Fruit fly (Drosophila melanogaster) whole organism, embryonic: ENCODE measurements around the gene Orp8.
A peak's percentile ranks its signal among the peaks of the same experiment; 100 is the strongest.

Experiments
- ATbp ChIP-seq: fragments of 200-800 bp; sonication (Bioruptor generic); optimal IDR thresholded peaks from 2 replicates; lab custom pipeline; 2017; ENCODE audit warnings: missing biosample characterization, mild to moderate bottlenecking, missing genetic modification characterization, missing genetic modification reagents
- Aef1 ChIP-seq: fragments of 200-800 bp; sonication (Bioruptor generic); IDR thresholded peaks from 3 replicates; pipeline ENCODE4 v1.3.6; 2022; ENCODE audit warnings: missing biosample characterization, missing genetic modification characterization
- CG10209 ChIP-seq: fragments of 200-800 bp; sonication (Bioruptor generic); optimal IDR thresholded peaks from 3 replicates; lab custom pipeline; 2017; ENCODE audit warnings: missing biosample characterization, mild to moderate bottlenecking, missing genetic modification characterization, missing genetic modification reagents
- CG11723 ChIP-seq: fragments of 200-800 bp; sonication (Bioruptor generic); optimal IDR thresholded peaks from 2 replicates; lab custom pipeline; 2017; ENCODE audit warnings: missing biosample characterization, mild to moderate bottlenecking, missing genetic modification characterization
- CG12071 ChIP-seq: fragments of 200-800 bp; sonication (Bioruptor generic); optimal IDR thresholded peaks from 3 replicates; lab custom pipeline; 2018; ENCODE audit warnings: missing biosample characterization, mild to moderate bottlenecking, missing genetic modification characterization
- CG17361 ChIP-seq: fragments of 200-800 bp; sonication (Bioruptor generic); IDR thresholded peaks from 3 replicates; pipeline ENCODE4 v1.3.6; 2022; ENCODE audit warnings: missing biosample characterization, missing genetic modification characterization
- CG17829 ChIP-seq: fragments of 200-800 bp; optimal IDR thresholded peaks from 2 replicates; lab custom pipeline; 2019; ENCODE audit warnings: missing biosample characterization, mild to moderate bottlenecking, missing genetic modification characterization, moderate library complexity
- CG18764 ChIP-seq: fragments of 200-800 bp; sonication (Bioruptor generic); optimal IDR thresholded peaks from 3 replicates; lab custom pipeline; 2016; ENCODE audit warnings: missing biosample characterization, missing genetic modification characterization
- CG2678 ChIP-seq: fragments of 200-800 bp; sonication (Bioruptor generic); optimal IDR thresholded peaks from 3 replicates; lab custom pipeline; 2019; ENCODE audit warnings: missing biosample characterization, mild to moderate bottlenecking, missing genetic modification characterization, moderate library complexity
- CG30431 ChIP-seq: fragments of 200-800 bp; sonication (Bioruptor generic); optimal IDR thresholded peaks from 2 replicates; lab custom pipeline; 2017; ENCODE audit warnings: missing biosample characterization, missing genetic modification characterization
- CG32532 ChIP-seq: fragments of 200-800 bp; sonication (Bioruptor generic); IDR thresholded peaks from 2 replicates; pipeline ENCODE4 v1.3.6; 2022; ENCODE audit warnings: missing biosample characterization, missing genetic modification characterization
- CG4328 ChIP-seq: fragments of 200-800 bp; sonication (Bioruptor generic); optimal IDR thresholded peaks from 3 replicates; lab custom pipeline; 2017; ENCODE audit warnings: missing biosample characterization, missing genetic modification reagents, missing genetic modification characterization
- CG4404 ChIP-seq: fragments of 200-800 bp; sonication (Bioruptor generic); IDR thresholded peaks from 2 replicates; pipeline ENCODE4 v1.3.6; 2022; ENCODE audit warnings: missing biosample characterization, missing genetic modification characterization
- CG5180 ChIP-seq: fragments of 200-800 bp; sonication (Bioruptor generic); optimal IDR thresholded peaks from 3 replicates; lab custom pipeline; 2017; ENCODE audit warnings: missing biosample characterization, missing genetic modification characterization, mild to moderate bottlenecking, moderate library complexity, missing genetic modification reagents
- CG5953 ChIP-seq: fragments of 200-800 bp; sonication (Bioruptor generic); IDR thresholded peaks from 2 replicates; pipeline ENCODE4 v1.3.6; 2022; ENCODE audit warnings: missing biosample characterization, missing genetic modification characterization
- CG6654 ChIP-seq: fragments of 200-800 bp; sonication (Bioruptor generic); optimal IDR thresholded peaks from 2 replicates; lab custom pipeline; 2017; ENCODE audit warnings: missing biosample characterization, mild to moderate bottlenecking, missing genetic modification characterization
- CG6689 ChIP-seq: fragments of 200-800 bp; sonication (Bioruptor generic); IDR thresholded peaks from 2 replicates; pipeline ENCODE4 v1.3.6; 2022; ENCODE audit warnings: missing biosample characterization, missing genetic modification characterization
- CG6791 ChIP-seq: fragments of 200-800 bp; sonication (Bioruptor generic); IDR thresholded peaks from 3 replicates; pipeline ENCODE4 v1.3.6; 2022; ENCODE audit warnings: missing biosample characterization, missing genetic modification characterization; ENCODE audit not compliant: partially characterized antibody
- CG6854 ChIP-seq: fragments of 200-800 bp; sonication (Bioruptor generic); optimal IDR thresholded peaks from 3 replicates; lab custom pipeline; 2017; ENCODE audit warnings: missing biosample characterization, mild to moderate bottlenecking, missing genetic modification characterization
- CG9817 ChIP-seq: fragments of 200-800 bp; sonication (Bioruptor generic); optimal IDR thresholded peaks from 2 replicates; lab custom pipeline; 2018; ENCODE audit warnings: missing biosample characterization, mild to moderate bottlenecking, missing genetic modification characterization, moderate library complexity
- Dref ChIP-seq: fragments of 200-800 bp; sonication (Bioruptor generic); IDR thresholded peaks from 2 replicates; pipeline ENCODE4 v1.3.6; 2022; ENCODE audit warnings: missing biosample characterization, missing genetic modification characterization
- H15 ChIP-seq: fragments of 200-800 bp; sonication (Bioruptor generic); IDR thresholded peaks from 3 replicates; pipeline ENCODE4 v1.3.6; 2022; ENCODE audit warnings: missing biosample characterization, missing genetic modification characterization
- HLH54F ChIP-seq: fragments of 200-800 bp; sonication (Bioruptor generic); optimal IDR thresholded peaks from 3 replicates; lab custom pipeline; 2016; ENCODE audit warnings: missing biosample characterization, missing genetic modification characterization
- HmgD ChIP-seq: fragments of 200-800 bp; sonication (Bioruptor generic); optimal IDR thresholded peaks from 3 replicates; lab custom pipeline; 2016; ENCODE audit warnings: missing biosample characterization, missing genetic modification characterization
- Hmr ChIP-seq: fragments of 200-800 bp; sonication (Bioruptor generic); optimal IDR thresholded peaks from 3 replicates; lab custom pipeline; 2017; ENCODE audit warnings: mild to moderate bottlenecking, missing biosample characterization, missing genetic modification reagents, missing genetic modification characterization
- Kr ChIP-seq: fragments of 200-800 bp; sonication (Bioruptor generic); optimal IDR thresholded peaks from 2 replicates; lab custom pipeline; 2017; ENCODE audit warnings: missing biosample characterization, mild to moderate bottlenecking, missing genetic modification characterization
- Poxn ChIP-seq: fragments of 200-800 bp; sonication (Bioruptor generic); IDR thresholded peaks from 2 replicates; pipeline ENCODE4 v1.3.6; 2022; ENCODE audit warnings: missing biosample characterization, missing genetic modification characterization
- Sin3A ChIP-seq: fragments of >200 bp; optimal IDR thresholded peaks from 2 replicates; lab custom pipeline; 2018
- Sox102F ChIP-seq: fragments of 200-800 bp; sonication (Bioruptor generic); optimal IDR thresholded peaks from 2 replicates; lab custom pipeline; 2018; ENCODE audit warnings: missing biosample characterization, mild to moderate bottlenecking, missing genetic modification characterization, moderate library complexity
- Stat92E ChIP-seq, 3 experiments: fragments of >200 bp in 2 of 3; fragments of 200-800 bp in 1 of 3; sonication (Bioruptor generic) in 1 of 3; optimal IDR thresholded peaks; 2 replicates each; lab custom pipeline; 2017 to 2019; ENCODE audit warnings: missing biosample characterization in 3 of 3, missing genetic modification characterization in 3 of 3, mild to moderate bottlenecking in 1 of 3, moderate library complexity in 1 of 3
- Xbp1 ChIP-seq: fragments of 200-800 bp; sonication (Bioruptor generic); optimal IDR thresholded peaks from 3 replicates; lab custom pipeline; 2016; ENCODE audit warnings: missing biosample characterization, mild to moderate bottlenecking, missing genetic modification characterization
- crc ChIP-seq: fragments of 200-800 bp; sonication (Bioruptor generic); optimal IDR thresholded peaks from 2 replicates; lab custom pipeline; 2016; ENCODE audit warnings: missing biosample characterization, missing genetic modification characterization
- dmrt99B ChIP-seq: fragments of 200-800 bp; sonication (Bioruptor generic); optimal IDR thresholded peaks from 2 replicates; lab custom pipeline; 2018; ENCODE audit warnings: missing biosample characterization, mild to moderate bottlenecking, missing genetic modification characterization, moderate library complexity
- fd102C ChIP-seq: fragments of 200-800 bp; sonication (Bioruptor generic); optimal IDR thresholded peaks from 2 replicates; lab custom pipeline; 2018; ENCODE audit warnings: missing biosample characterization, mild to moderate bottlenecking, missing genetic modification characterization, moderate library complexity
- grau ChIP-seq: fragments of 200-800 bp; optimal IDR thresholded peaks from 3 replicates; lab custom pipeline; 2019; ENCODE audit warnings: missing biosample characterization, mild to moderate bottlenecking, missing genetic modification characterization, moderate library complexity
- gro ChIP-seq: fragments of 200-800 bp; sonication (Bioruptor generic); optimal IDR thresholded peaks from 2 replicates; lab custom pipeline; 2016; ENCODE audit warnings: missing biosample characterization, missing genetic modification characterization
- hkb ChIP-seq, 2 experiments: fragments of 200-800 bp in 1 of 2; fragments of >200 bp in 1 of 2; sonication (Bioruptor generic) in 1 of 2; IDR thresholded peaks in 1 of 2; optimal IDR thresholded peaks in 1 of 2; 2 replicates each; pipeline versions ENCODE4 v1.3.6 to Lab custom; 2017 to 2022; ENCODE audit warnings: missing biosample characterization in 1 of 2, missing genetic modification characterization in 1 of 2
- hth ChIP-seq: fragments of >200 bp; optimal IDR thresholded peaks from 2 replicates; lab custom pipeline; 2017; ENCODE audit warnings: inconsistent platforms
- luna ChIP-seq: fragments of 200-800 bp; sonication (Bioruptor generic); optimal IDR thresholded peaks from 2 replicates; lab custom pipeline; 2016; ENCODE audit warnings: missing biosample characterization, missing genetic modification characterization
- mam ChIP-seq: fragments of 200-800 bp; sonication (Bioruptor generic); optimal IDR thresholded peaks from 3 replicates; lab custom pipeline; 2016; ENCODE audit warnings: missing biosample characterization, missing genetic modification characterization
- nmo ChIP-seq: fragments of 200-800 bp; sonication (Bioruptor generic); optimal IDR thresholded peaks from 2 replicates; lab custom pipeline; 2018; ENCODE audit warnings: missing biosample characterization, mild to moderate bottlenecking, missing genetic modification characterization, moderate library complexity
- ranshi ChIP-seq: fragments of 200-800 bp; sonication (Bioruptor generic); IDR thresholded peaks from 2 replicates; pipeline ENCODE4 v1.3.6; 2022; ENCODE audit warnings: missing biosample characterization, missing genetic modification characterization
- rib ChIP-seq: fragments of 200-800 bp; sonication (Bioruptor generic); IDR thresholded peaks from 2 replicates; pipeline ENCODE4 v1.3.6; 2022; ENCODE audit warnings: missing biosample characterization, missing genetic modification characterization
- ro ChIP-seq: fragments of 200-800 bp; sonication (Bioruptor generic); IDR thresholded peaks from 2 replicates; pipeline ENCODE4 v1.3.6; 2022; ENCODE audit warnings: missing biosample characterization, missing genetic modification characterization
- sim ChIP-seq: fragments of 200-800 bp; sonication (Bioruptor generic); IDR thresholded peaks from 2 replicates; pipeline ENCODE4 v1.3.6; 2022; ENCODE audit warnings: missing biosample characterization, missing genetic modification characterization
- ttk ChIP-seq: fragments of 200-800 bp; sonication (Bioruptor generic); IDR thresholded peaks from 2 replicates; pipeline ENCODE4 v2.1.2; 2022; ENCODE audit warnings: missing biosample characterization, missing genetic modification characterization
- wdn ChIP-seq: fragments of 200-800 bp; sonication (Bioruptor generic); IDR thresholded peaks from 2 replicates; pipeline ENCODE4 v1.3.6; 2022; ENCODE audit warnings: missing biosample characterization, missing genetic modification characterization
- zen ChIP-seq: fragments of 200-800 bp; sonication (Bioruptor generic); optimal IDR thresholded peaks from 3 replicates; lab custom pipeline; 2018; ENCODE audit warnings: missing biosample characterization, mild to moderate bottlenecking, missing genetic modification characterization, moderate library complexity

The Orp8 gene

dm6 chr3R:20262927-20263644 is 46.1 kb upstream of the Orp8 start (continued):
- TF ChIP-seq Xbp1 (GFP tag; lab: Kevin White, UChicago) (peak; percentile 15), Poxn (GFP tag; lab: Robert Waterston, UW) (no peak), nmo (peak; percentile 49), CG6654 (GFP tag; lab: Kevin White, UChicago) (peak; percentile 19), ATbp (GFP tag; lab: Kevin White, UChicago) (peak; percentile 51), CG17829 (peak; percentile 4), ttk (GFP tag; lab: Robert Waterston, UW) (0 out of 2 replicates have a peak, but pooled peaks have one; percentile 18), dmrt99B (tag; lab: Kevin White, UChicago) (peak; percentile 41), CG10209 (peak; percentile 14), Sin3A (lab: Kevin White, UChicago) (no peak), ro (no peak), Dref (GFP tag; lab: Robert Waterston, UW) (no peak), CG9817 (tag; lab: Kevin White, UChicago) (no peak), HmgD (GFP tag; lab: Kevin White, UChicago) (no peak), CG6689 (peak; percentile 39; the same call in 1 of the 2 replicates), luna (GFP tag; lab: Kevin White, UChicago) (no peak), ranshi (GFP tag; lab: Robert Waterston, UW) (0 out of 2 replicates have a peak, but pooled peaks have one; percentile 11), sim (GFP tag; lab: Robert Waterston, UW) (no peak), grau (tag; lab: Kevin White, UChicago) (peak; percentile 23), rib (GFP tag; lab: Robert Waterston, UW) (0 out of 2 replicates have a peak, but pooled peaks have one; percentile 22), CG17361 (GFP tag; lab: Robert Waterston, UW) (peak; percentile 53; the same call in 2 of the 3 replicates), Kr (GFP tag; lab: Kevin White, UChicago) (peak; percentile 22), wdn (GFP tag; lab: Robert Waterston, UW) (no peak), Hmr (GFP tag; lab: Kevin White, UChicago) (peak; percentile 15), CG32532 (GFP tag; lab: Robert Waterston, UW) (0 out of 2 replicates have a peak, but pooled peaks have one; percentile 35), CG5180 (GFP tag; lab: Kevin White, UChicago) (peak; percentile 31), HLH54F (no peak), Sox102F (GFP tag; lab: Kevin White, UChicago) (peak; percentile 55), H15 (GFP tag; lab: Robert Waterston, UW) (no peak), hth (no peak), CG4404 (GFP tag; lab: Robert Waterston, UW) (0 out of 2 replicates have a peak, but pooled peaks have one; percentile 16), CG30431 (GFP tag; lab: Kevin White, UChicago) (peak; percentile 8)

- TF ChIP-seq crc (no peak), CG12071 (GFP tag; lab: Kevin White, UChicago) (peak; percentile 46), mam (no peak), CG18764 (GFP tag; lab: Kevin White, UChicago) (no peak), CG11723 (GFP tag; lab: Kevin White, UChicago) (peak; percentile 46), gro (GFP tag; lab: Kevin White, UChicago) (peak; percentile 11), CG4328 (GFP tag; lab: Kevin White, UChicago) (peak; percentile 38), fd102C (GFP tag; lab: Kevin White, UChicago) (no peak), ranshi (GFP tag; lab: Robert Waterston, UW) (no peak), CG6791 (GFP tag; lab: Robert Waterston, UW) (no peak), CG2678 (tag; lab: Kevin White, UChicago) (peak; percentile 36), hkb (optimal IDR thresholded peaks at IDR 0.05; lab: Kevin White, UChicago) (no peak), hkb (GFP tag; IDR thresholded peaks at IDR 0.05; lab: Robert Waterston, UW) (peak; percentile 47; the same call in 1 of the 2 replicates), Stat92E (GFP tag; optimal IDR thresholded peaks at IDR 0.05; lab: Kevin White, UChicago) (peak in 1 of 3 experiments; percentile 6), zen (tag; lab: Kevin White, UChicago) (no peak), CG6854 (GFP tag; lab: Kevin White, UChicago) (no peak), Aef1 (GFP tag; lab: Robert Waterston, UW) (no peak), CG5953 (GFP tag; lab: Robert Waterston, UW) (no peak)
These were observed 45.2 kb upstream of the Orp8 start for dm6 chr3R:20263793-20264483.
